Fruit fly (Drosophila melanogaster) whole organism, wandering third instar larva: ENCODE results near the gene CG9458.

Experiments used
- CrebA ChIP-seq: fragments of 200-800 bp; sonication (Bioruptor generic); optimal IDR thresholded peaks from 2 replicates; lab custom pipeline; 2016; ENCODE audit warnings: missing biosample characterization, mild to moderate bottlenecking, missing genetic modification characterization, borderline replicate concordance
- Dfd ChIP-seq: fragments of >200 bp; optimal IDR thresholded peaks from 2 replicates; lab custom pipeline; 2017; ENCODE audit warnings: missing biosample characterization, missing genetic modification characterization
- Dif ChIP-seq: fragments of 200-275, 200-300 bp; sonication (Bioruptor generic); optimal IDR thresholded peaks from 2 replicates; lab custom pipeline; 2018; ENCODE audit warnings: missing biosample characterization, missing genetic modification characterization; ENCODE audit not compliant: partially characterized antibody
- GATAd ChIP-seq: sonication (Bioruptor generic); optimal IDR thresholded peaks from 2 replicates; lab custom pipeline; 2016; ENCODE audit warnings: missing biosample characterization, missing genetic modification characterization
- Rel ChIP-seq, 2 experiments: fragments of 200-800 bp; sonication (Bioruptor generic) in 1 of 2; optimal IDR thresholded peaks; 2 replicates in 1 of 2; 3 replicates in 1 of 2; lab custom pipeline; 2016 to 2019; ENCODE audit warnings: mild to moderate bottlenecking in 2 of 2, missing biosample characterization in 2 of 2, missing genetic modification characterization in 2 of 2, moderate library complexity in 1 of 2
- fru ChIP-seq: fragments of 200-800 bp; sonication (Bioruptor generic); optimal IDR thresholded peaks from 3 replicates; lab custom pipeline; 2016; ENCODE audit warnings: missing biosample characterization, mild to moderate bottlenecking, missing genetic modification characterization
- h ChIP-seq: fragments of 200-800 bp; sonication (Bioruptor generic); optimal IDR thresholded peaks from 3 replicates; lab custom pipeline; 2016; ENCODE audit warnings: missing biosample characterization, mild to moderate bottlenecking, missing genetic modification characterization
- lola ChIP-seq: fragments of >200 bp; optimal IDR thresholded peaks from 2 replicates; lab custom pipeline; 2017; ENCODE audit warnings: missing biosample characterization, missing genetic modification characterization
- psq ChIP-seq: fragments of 200-800 bp; sonication (Bioruptor generic); optimal IDR thresholded peaks from 3 replicates; lab custom pipeline; 2017; ENCODE audit warnings: missing biosample characterization, mild to moderate bottlenecking, missing genetic modification characterization, moderate library complexity
- rgr ChIP-seq: fragments of 200-800 bp; sonication (Bioruptor generic); optimal IDR thresholded peaks from 3 replicates; lab custom pipeline; 2016; ENCODE audit warnings: missing biosample characterization, mild to moderate bottlenecking, missing genetic modification characterization
- woc ChIP-seq: sonication (Bioruptor generic); optimal IDR thresholded peaks from 2 replicates; lab custom pipeline; 2016; ENCODE audit warnings: missing biosample characterization, mild to moderate bottlenecking, missing genetic modification characterization

DNA sequence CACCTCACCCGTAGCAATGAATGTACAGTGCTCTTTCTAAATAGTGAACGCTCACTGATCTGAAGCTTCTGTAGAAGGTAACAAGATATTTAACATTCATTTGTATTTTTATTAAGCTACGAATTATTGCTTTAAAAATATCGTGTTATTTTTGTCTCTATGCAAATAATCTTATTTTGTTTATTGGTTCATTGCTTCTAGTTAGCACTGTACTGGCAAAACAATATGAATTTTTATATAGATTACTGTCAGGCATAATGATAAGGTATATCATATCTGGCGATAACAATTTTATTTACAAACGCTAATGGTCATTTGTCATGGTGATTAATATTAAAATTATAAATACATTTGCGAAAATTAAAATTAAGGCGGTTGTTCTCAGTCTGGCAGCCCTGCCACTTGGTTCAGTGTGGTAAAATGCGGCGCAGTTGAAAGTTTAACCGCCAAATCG is 48.1 kb downstream of the CG9458 start, which contains the start of gene CG9471:
- TF ChIP-seq lola (no peak), Rel (GFP tag; optimal IDR thresholded peaks at IDR 0.05; lab: Kevin White, UChicago) (peak; percentile 89), Rel (tag; optimal IDR thresholded peaks at IDR 0.05; lab: Kevin White, UChicago) (peak; percentile 87), Dfd (GFP tag; lab: Kevin White, UChicago) (no peak), woc (GFP tag; lab: Kevin White, UChicago) (peak; percentile 97), h (peak; percentile 99), psq (peak; percentile 94), GATAd (GFP tag; lab: Kevin White, UChicago) (peak; percentile 86), fru (peak; percentile 98), Dif (GFP tag; lab: Kevin White, UChicago) (no peak), CrebA (no peak), rgr (GFP tag; lab: Kevin White, UChicago) (peak; percentile 99)
